Worm (Caenorhabditis elegans) whole organism, early embryonic: ENCODE results near the gene clec-219.

Experiments
- B0310.2 ChIP-seq: sonication (generic microtip); optimal IDR thresholded peaks from 2 replicates; lab custom pipeline; 2016; ENCODE audit warnings: mild to moderate bottlenecking, missing genetic modification characterization, missing compliant biosample characterization
- F13C5.2 ChIP-seq: sonication (generic microtip); optimal IDR thresholded peaks from 2 replicates; lab custom pipeline; 2017; ENCODE audit warnings: mild to moderate bottlenecking, missing genetic modification characterization, inconsistent platforms, missing compliant biosample characterization
- aly-1 ChIP-seq: sonication (generic microtip); optimal IDR thresholded peaks from 2 replicates; lab custom pipeline; 2016; ENCODE audit warnings: missing genetic modification characterization, missing compliant biosample characterization
- ama-1 ChIP-seq: fragments of 150-350 bp; optimal IDR thresholded peaks from 2 replicates; lab custom pipeline; 2014
- ceh-13 ChIP-seq: fragments of 200-800 bp; sonication (Bioruptor generic); optimal IDR thresholded peaks from 2 replicates; lab custom pipeline; 2018; ENCODE audit warnings: mild to moderate bottlenecking, missing genetic modification characterization, missing compliant biosample characterization
- ceh-36 ChIP-seq: sonication (generic microtip); optimal IDR thresholded peaks from 2 replicates; lab custom pipeline; 2016; ENCODE audit warnings: missing genetic modification characterization, inconsistent platforms, missing compliant biosample characterization
- ets-7 ChIP-seq: sonication (generic microtip); optimal IDR thresholded peaks from 2 replicates; lab custom pipeline; 2016; ENCODE audit warnings: missing genotype, missing genetic modification characterization, missing compliant biosample characterization
- flt-1 ChIP-seq: fragments of 200-800 bp; sonication (Bioruptor generic); IDR thresholded peaks from 2 replicates; pipeline ENCODE4 v1.3.6; 2022; ENCODE audit warnings: missing genetic modification characterization, missing compliant biosample characterization
- hmbx-1 ChIP-seq: sonication (generic microtip); optimal IDR thresholded peaks from 2 replicates; lab custom pipeline; 2016; ENCODE audit warnings: mild to moderate bottlenecking, missing genetic modification characterization, missing compliant biosample characterization
- hmg-4 ChIP-seq: fragments of 200-800 bp; sonication (Bioruptor generic); optimal IDR thresholded peaks from 2 replicates; lab custom pipeline; 2018; ENCODE audit warnings: mild to moderate bottlenecking, missing genetic modification characterization, missing compliant biosample characterization
- hnd-1 ChIP-seq: sonication (generic microtip); optimal IDR thresholded peaks from 2 replicates; lab custom pipeline; 2016; ENCODE audit warnings: missing genetic modification characterization, missing compliant biosample characterization
- pes-1 ChIP-seq: fragments of 200-800 bp; sonication (Bioruptor generic); IDR thresholded peaks from 2 replicates; pipeline ENCODE4 v1.3.6; 2022; ENCODE audit warnings: missing genetic modification reagents, missing genetic modification characterization, missing compliant biosample characterization
- scrt-1 ChIP-seq: fragments of 200-800 bp; sonication (Bioruptor generic); IDR thresholded peaks from 2 replicates; pipeline ENCODE4 v1.3.6; 2022; ENCODE audit warnings: missing genetic modification characterization, missing compliant biosample characterization
- sea-1 ChIP-seq: fragments of 200-800 bp; sonication (Bioruptor generic); conservative IDR thresholded peaks from 2 replicates; pipeline ENCODE4 v1.3.6; 2022; ENCODE audit warnings: missing genetic modification characterization, missing compliant biosample characterization
- tbx-11 ChIP-seq: fragments of 200-800 bp; sonication (Bioruptor generic); IDR thresholded peaks from 2 replicates; pipeline ENCODE4 v1.3.6; 2022; ENCODE audit warnings: missing genetic modification characterization, missing compliant biosample characterization
- tbx-37 ChIP-seq: fragments of 200-800 bp; sonication (Bioruptor generic); conservative IDR thresholded peaks from 2 replicates; pipeline ENCODE4 v1.3.6; 2022; ENCODE audit warnings: missing genetic modification reagents, missing genetic modification characterization, missing compliant biosample characterization
- tra-4 ChIP-seq: sonication (generic microtip); optimal IDR thresholded peaks from 2 replicates; lab custom pipeline; 2017; ENCODE audit warnings: missing genetic modification characterization, missing compliant biosample characterization

Gene clec-219

DNA sequence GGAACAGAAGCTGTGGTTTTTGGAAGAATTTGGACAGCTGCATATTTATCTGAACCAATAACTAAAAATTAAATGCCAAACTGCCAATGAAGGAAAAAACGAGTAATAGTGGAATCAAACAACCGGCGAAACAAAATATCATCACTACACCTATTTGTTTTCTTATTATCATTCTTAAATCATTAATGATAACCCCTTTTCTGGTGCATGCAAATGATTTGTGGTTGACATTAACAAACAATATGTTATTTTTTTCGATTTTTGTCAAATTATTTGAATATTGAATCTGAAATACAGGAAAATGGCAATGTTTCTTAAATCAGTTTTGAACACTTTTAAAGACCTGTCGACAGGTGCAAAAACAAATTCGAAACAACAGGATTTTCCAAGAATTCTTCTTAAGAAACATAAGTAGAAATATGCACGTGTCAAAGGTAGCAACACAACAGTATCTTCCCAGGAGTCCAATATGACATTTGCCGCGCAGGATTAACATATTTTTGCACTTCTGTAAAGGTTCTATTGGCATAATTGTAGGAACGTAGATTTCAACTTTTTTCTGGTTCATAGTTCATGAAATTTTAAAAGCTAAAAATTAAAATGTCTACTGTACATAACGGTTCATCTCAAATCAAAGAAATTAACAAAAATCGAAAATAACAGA lies 18.9 kb upstream of the clec-219 start, which contains the start of gene W02D7.5:
Gene W02D7.5 (minus strand): TSS at position 51 of the 664 bp plus-strand sequence.
- no peak for TF ChIP-seq hmg-4
- TF ChIP-seq ceh-36: no peak
- no peak for TF ChIP-seq flt-1 (GFP tag; lab: Robert Waterston, UW)
- no peak for TF ChIP-seq B0310.2 (tag; lab: Kevin White, UChicago)
- no peak for TF ChIP-seq hmbx-1
- TF ChIP-seq F13C5.2: no peak
- no peak for TF ChIP-seq tbx-11 (GFP tag; lab: Robert Waterston, UW)
- TF ChIP-seq tra-4: no peak
- no peak for TF ChIP-seq scrt-1 (GFP tag; lab: Robert Waterston, UW)

DNA sequence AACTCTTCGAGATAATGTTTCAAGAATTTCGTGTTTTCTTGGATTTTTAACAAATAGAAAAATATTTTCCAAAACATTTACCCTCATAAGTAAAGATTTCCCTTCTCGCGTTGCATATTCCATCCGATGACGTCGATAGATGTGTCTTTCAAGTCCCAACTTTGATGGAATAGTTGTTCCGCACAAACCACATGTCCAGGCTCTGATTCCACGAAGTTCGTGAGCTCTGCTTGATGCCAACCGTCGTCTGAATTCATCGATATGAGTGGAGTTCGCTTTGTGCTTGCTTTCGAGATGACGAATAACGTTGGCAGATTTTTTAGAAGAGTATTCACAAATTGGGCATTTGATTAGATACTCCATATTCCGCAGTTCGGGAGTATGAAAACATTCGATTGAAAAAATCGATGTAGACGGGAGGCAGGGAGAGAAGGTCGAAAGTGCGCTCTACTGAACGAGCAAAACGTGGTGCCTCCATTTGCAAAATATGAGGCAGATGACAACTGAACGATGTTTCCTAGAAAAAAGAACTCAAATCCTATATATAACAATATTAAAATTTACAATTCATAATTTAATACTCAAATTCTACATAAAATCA lies 17.2 kb upstream of the clec-219 start, which contains the start of gene W02D7.6:
Gene W02D7.6 (minus strand): TSS at position 573 of the 601 bp plus-strand sequence.
- no peak for TF ChIP-seq tra-4
- TF ChIP-seq flt-1 (GFP tag; lab: Robert Waterston, UW): no peak
- no peak for TF ChIP-seq aly-1 (tag; lab: Kevin White, UChicago)
- TF ChIP-seq hmg-4: no peak
- TF ChIP-seq F13C5.2: no peak
- no peak for TF ChIP-seq ets-7 (tag; lab: Kevin White, UChicago)
- TF ChIP-seq ceh-13 (GFP tag; lab: Kevin White, UChicago): no peak
- TF ChIP-seq hnd-1 (tag; lab: Kevin White, UChicago): no peak
- TF ChIP-seq tbx-11 (GFP tag; lab: Robert Waterston, UW): no peak
- TF ChIP-seq scrt-1 (GFP tag; lab: Robert Waterston, UW): no peak
- no peak for TF ChIP-seq tbx-37 (GFP tag; lab: Robert Waterston, UW)
- TF ChIP-seq hmbx-1: no peak
- TF ChIP-seq sea-1 (GFP tag; lab: Robert Waterston, UW): no peak
- no peak for TF ChIP-seq pes-1 (GFP tag; lab: Robert Waterston, UW)
- TF ChIP-seq ama-1 (lab: Kevin White, UChicago): no peak
- no peak for TF ChIP-seq B0310.2 (tag; lab: Kevin White, UChicago)
- no peak for TF ChIP-seq ceh-36

DNA sequence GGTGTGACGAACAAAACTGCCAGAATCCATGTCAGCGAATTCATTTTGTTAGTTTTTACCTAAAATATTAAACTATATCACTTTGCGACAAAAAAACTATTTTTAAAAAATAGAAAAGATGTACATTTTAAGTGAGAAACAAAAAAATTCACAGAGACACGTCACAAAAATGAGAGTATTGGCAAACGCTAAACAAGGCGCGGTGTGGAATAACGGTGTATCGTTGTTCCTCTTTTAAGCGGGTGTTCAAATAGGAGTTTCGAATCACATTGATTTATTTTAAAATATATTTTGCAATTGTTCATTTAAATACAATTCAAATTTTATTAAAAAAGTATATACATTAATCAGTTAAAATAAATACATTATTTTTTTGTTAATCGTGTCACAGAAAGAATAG lies 15.7 kb upstream of the clec-219 start, which contains the start of gene sel-9:
Gene sel-9 (minus strand): TSS at position 59 of the 400 bp plus-strand sequence.
- TF ChIP-seq hmbx-1 (no peak), ceh-13 (GFP tag; lab: Kevin White, UChicago) (no peak), F13C5.2 (no peak), hmg-4 (no peak), tra-4 (no peak), sea-1 (GFP tag; lab: Robert Waterston, UW) (no peak), B0310.2 (tag; lab: Kevin White, UChicago) (no peak), flt-1 (GFP tag; lab: Robert Waterston, UW) (no peak), scrt-1 (GFP tag; lab: Robert Waterston, UW) (no peak), ceh-36 (no peak), ama-1 (lab: Kevin White, UChicago) (no peak), pes-1 (GFP tag; lab: Robert Waterston, UW) (no peak), aly-1 (tag; lab: Kevin White, UChicago) (no peak), tbx-11 (GFP tag; lab: Robert Waterston, UW) (no peak), hnd-1 (tag; lab: Kevin White, UChicago) (no peak), ets-7 (tag; lab: Kevin White, UChicago) (no peak)

DNA sequence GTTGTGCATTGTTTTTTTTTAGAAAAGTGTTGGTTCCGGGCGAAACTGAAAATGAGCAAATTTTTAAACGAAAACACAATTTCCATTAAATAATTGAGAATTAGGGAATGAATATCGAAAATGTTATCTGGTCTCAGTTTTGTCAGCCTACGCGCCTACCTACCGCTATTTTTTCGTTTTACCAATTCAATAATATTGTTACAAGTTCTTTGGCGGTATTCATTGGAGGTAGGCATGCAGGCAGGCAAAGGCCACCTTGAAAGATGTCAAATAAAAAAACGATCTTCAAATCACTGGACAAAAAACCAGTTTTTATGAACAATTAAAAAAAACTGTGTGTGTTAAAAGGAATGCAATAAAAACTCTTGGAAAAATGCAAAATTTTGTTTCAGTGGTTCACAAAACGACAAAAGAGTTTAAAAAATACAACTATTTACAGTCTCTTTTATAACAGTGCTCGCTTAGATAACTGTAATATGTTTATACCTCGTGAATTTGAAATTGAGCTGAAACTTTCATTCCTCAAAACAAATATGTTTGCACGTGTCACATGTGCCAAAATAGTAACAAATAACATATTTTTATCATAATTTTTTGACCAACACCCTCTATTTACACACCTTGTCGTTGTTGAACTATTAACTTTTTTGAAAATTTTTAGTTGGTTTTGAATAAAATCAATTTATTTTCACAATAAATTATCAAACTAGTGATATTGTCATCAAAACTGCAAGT lies 13.6 kb upstream of the clec-219 start, which contains the start of gene W02D7.11:
Gene W02D7.11 (minus strand): TSS at position 51 of the 735 bp plus-strand sequence.
- no peak for TF ChIP-seq pes-1 (GFP tag; lab: Robert Waterston, UW)
- TF ChIP-seq ceh-13 (GFP tag; lab: Kevin White, UChicago): no peak
- TF ChIP-seq tra-4: no peak
- TF ChIP-seq hnd-1 (tag; lab: Kevin White, UChicago): no peak
- TF ChIP-seq ama-1 (lab: Kevin White, UChicago): no peak
- no peak for TF ChIP-seq B0310.2 (tag; lab: Kevin White, UChicago)
- no peak for TF ChIP-seq tbx-11 (GFP tag; lab: Robert Waterston, UW)
- no peak for TF ChIP-seq hmg-4
- TF ChIP-seq scrt-1 (GFP tag; lab: Robert Waterston, UW): no peak
- no peak for TF ChIP-seq F13C5.2
- TF ChIP-seq sea-1 (GFP tag; lab: Robert Waterston, UW): no peak
- TF ChIP-seq aly-1 (tag; lab: Kevin White, UChicago): no peak
- TF ChIP-seq ceh-36: no peak
- TF ChIP-seq hmbx-1: no peak
- TF ChIP-seq ets-7 (tag; lab: Kevin White, UChicago): no peak
- TF ChIP-seq flt-1 (GFP tag; lab: Robert Waterston, UW): no peak
- TF ChIP-seq tbx-37 (GFP tag; lab: Robert Waterston, UW): no peak

DNA sequence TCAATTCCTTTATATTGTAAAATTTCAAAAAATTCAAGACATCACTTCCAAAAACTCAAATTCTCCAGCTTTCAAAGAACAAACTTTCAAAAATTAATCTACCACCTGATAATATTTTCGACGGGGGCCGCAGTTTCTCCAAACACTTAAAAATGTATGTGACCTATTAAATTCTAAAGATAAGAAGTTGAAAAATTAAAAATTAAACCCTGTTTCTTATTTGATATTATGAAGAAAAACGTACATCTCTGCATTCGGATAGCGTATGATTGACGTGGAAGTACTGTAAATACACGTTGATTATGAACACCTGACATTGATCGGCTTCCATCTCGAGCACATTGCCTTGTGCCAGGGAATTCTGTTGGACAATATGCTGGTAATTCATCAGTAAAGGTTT lies 12.3 kb upstream of the clec-219 start:
- no peak for TF ChIP-seq ets-7 (tag; lab: Kevin White, UChicago)
- TF ChIP-seq B0310.2 (tag; lab: Kevin White, UChicago): no peak
- no peak for TF ChIP-seq tra-4
- TF ChIP-seq F13C5.2: no peak
- TF ChIP-seq hmg-4: no peak
- TF ChIP-seq flt-1 (GFP tag; lab: Robert Waterston, UW): no peak
- no peak for TF ChIP-seq pes-1 (GFP tag; lab: Robert Waterston, UW)
- TF ChIP-seq tbx-11 (GFP tag; lab: Robert Waterston, UW): no peak
- no peak for TF ChIP-seq hmbx-1
- TF ChIP-seq ceh-36: no peak
- no peak for TF ChIP-seq hnd-1 (tag; lab: Kevin White, UChicago)
- TF ChIP-seq tbx-37 (GFP tag; lab: Robert Waterston, UW): no peak
- TF ChIP-seq aly-1 (tag; lab: Kevin White, UChicago): no peak
- no peak for TF ChIP-seq sea-1 (GFP tag; lab: Robert Waterston, UW)
- TF ChIP-seq ama-1 (lab: Kevin White, UChicago): no peak
- TF ChIP-seq ceh-13 (GFP tag; lab: Kevin White, UChicago): no peak
- no peak for TF ChIP-seq scrt-1 (GFP tag; lab: Robert Waterston, UW)

DNA sequence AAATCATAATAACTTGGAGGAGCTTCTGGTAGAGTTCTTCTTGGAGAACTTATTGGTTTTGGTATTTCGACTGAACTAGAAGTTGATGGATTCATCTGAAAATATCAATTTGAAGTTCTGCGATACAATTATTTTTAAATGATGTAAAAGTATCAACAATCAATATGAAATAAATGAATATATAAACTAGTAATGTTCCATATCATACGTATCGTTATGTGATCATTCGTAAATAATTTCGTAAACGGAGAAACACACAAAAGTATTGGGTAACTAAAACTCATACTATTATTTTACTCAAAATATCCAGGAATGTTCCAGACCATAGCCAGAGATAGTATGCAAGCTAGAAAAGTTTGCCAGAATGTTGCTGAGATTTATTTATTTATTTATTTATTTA lies 11.9 kb upstream of the clec-219 start, which contains the start of gene W02D7.8:
Gene W02D7.8 (minus strand): TSS at position 101 of the 400 bp plus-strand sequence.
- no peak for TF ChIP-seq ceh-13 (GFP tag; lab: Kevin White, UChicago)
- TF ChIP-seq ama-1 (lab: Kevin White, UChicago): no peak
- TF ChIP-seq ceh-36: no peak
- no peak for TF ChIP-seq tbx-37 (GFP tag; lab: Robert Waterston, UW)
